Fruit fly (Drosophila melanogaster): Measurements from ENCODE around the gene boss.

boss gene

dm6 chr3R:25997068-25997714, 35.4 kb downstream of the boss start (continued):
- peak; percentile 57 for TF ChIP-seq CG6276 (GFP tag; optimal IDR thresholded peaks at IDR 0.05)
- TF ChIP-seq fd85E (GFP tag; optimal IDR thresholded peaks at IDR 0.05) = peak; percentile 63
- peak; percentile 71 for TF ChIP-seq lz (GFP tag; optimal IDR thresholded peaks at IDR 0.05)
- TF ChIP-seq CG10669 (GFP tag; optimal IDR thresholded peaks at IDR 0.05) = peak; percentile 93
- peak; percentile 86 for TF ChIP-seq Blimp-1 (GFP tag; optimal IDR thresholded peaks at IDR 0.05)
- peak; percentile 84 for TF ChIP-seq CG11902 (GFP tag; optimal IDR thresholded peaks at IDR 0.05)
- peak; percentile 94 for TF ChIP-seq CG3919 (GFP tag; optimal IDR thresholded peaks at IDR 0.05)
- peak; percentile 85 for TF ChIP-seq CG16779 (tag; optimal IDR thresholded peaks at IDR 0.05)
- TF ChIP-seq CG8632 (GFP tag; optimal IDR thresholded peaks at IDR 0.05) = peak; percentile 96
- TF ChIP-seq acj6 (GFP tag; optimal IDR thresholded peaks at IDR 0.05) = peak; percentile 95
- no peak for TF ChIP-seq Hr38 (GFP tag; optimal IDR thresholded peaks at IDR 0.05)
- TF ChIP-seq CG34406 (GFP tag; optimal IDR thresholded peaks at IDR 0.05) = peak; percentile 95
- peak; percentile 91 for TF ChIP-seq CG10631 (GFP tag; optimal IDR thresholded peaks at IDR 0.05)
- TF ChIP-seq CG1621 (tag; optimal IDR thresholded peaks at IDR 0.05) = peak; percentile 64
- TF ChIP-seq vri (GFP tag; optimal IDR thresholded peaks at IDR 0.05) = peak; percentile 67
- TF ChIP-seq CG9139 (GFP tag; optimal IDR thresholded peaks at IDR 0.05) = peak; percentile 94
- peak; percentile 77 for TF ChIP-seq Sox102F (GFP tag; optimal IDR thresholded peaks at IDR 0.05)
- peak; percentile 86 for TF ChIP-seq topi (GFP tag; optimal IDR thresholded peaks at IDR 0.05)
- no peak; the same call in 1 of the 2 replicates for TF ChIP-seq CG11294 (GFP tag; IDR thresholded peaks at IDR 0.05)
- peak; percentile 94 for TF ChIP-seq dsx (GFP tag; optimal IDR thresholded peaks at IDR 0.05; ENCODE audit: poor library complexity, severe bottlenecking)
- peak; percentile 75 for TF ChIP-seq cyc (GFP tag; optimal IDR thresholded peaks at IDR 0.05)
- TF ChIP-seq CG6792 (GFP tag; optimal IDR thresholded peaks at IDR 0.05) = peak; percentile 87
- TF ChIP-seq CG11762 (GFP tag; optimal IDR thresholded peaks at IDR 0.05; ENCODE audit: insufficient read depth) = peak; percentile 90
- TF ChIP-seq Ets21C (GFP tag; optimal IDR thresholded peaks at IDR 0.05) = peak; percentile 58
- peak; percentile 80 for TF ChIP-seq CG6163 (GFP tag; IDR thresholded peaks at IDR 0.05)
- no peak for TF ChIP-seq fkh (GFP tag; optimal IDR thresholded peaks at IDR 0.05)
- TF ChIP-seq CG8319 (GFP tag; optimal IDR thresholded peaks at IDR 0.05) = peak; percentile 68
- TF ChIP-seq Hr4 (GFP tag; optimal IDR thresholded peaks at IDR 0.05) = peak; percentile 70
- TF ChIP-seq CG4318 (GFP tag; optimal IDR thresholded peaks at IDR 0.05) = peak; percentile 75
- peak; percentile 97 for TF ChIP-seq Ets96B (tag; optimal IDR thresholded peaks at IDR 0.05)
- TF ChIP-seq CG3032 (tag; optimal IDR thresholded peaks at IDR 0.05) = peak; percentile 98
- peak; percentile 83 to 89 for TF ChIP-seq salr (GFP tag; optimal IDR thresholded peaks at IDR 0.05)
- TF ChIP-seq achi (GFP tag; optimal IDR thresholded peaks at IDR 0.05) = peak; percentile 95
- TF ChIP-seq Eip78C (GFP tag) = peak; percentile 98
- TF ChIP-seq spab (GFP tag; optimal IDR thresholded peaks at IDR 0.05) = peak; percentile 96
- TF ChIP-seq Sox15 (GFP tag; optimal IDR thresholded peaks at IDR 0.05) = peak; percentile 87

- TF ChIP-seq achi (GFP tag; optimal IDR thresholded peaks at IDR 0.05) (no peak), Eip93F (GFP tag; optimal IDR thresholded peaks at IDR 0.05) (no peak), ss (GFP tag; optimal IDR thresholded peaks at IDR 0.05) (no peak), Eip78C (GFP tag) (no peak), CG8119 (GFP tag; IDR thresholded peaks at IDR 0.05) (no peak), Sox102F (GFP tag; optimal IDR thresholded peaks at IDR 0.05) (no peak), Eip75B (GFP tag; optimal IDR thresholded peaks at IDR 0.05) (no peak), Hr38 (GFP tag; optimal IDR thresholded peaks at IDR 0.05) (no peak), acj6 (GFP tag; optimal IDR thresholded peaks at IDR 0.05) (no peak), Gug (GFP tag; IDR thresholded peaks at IDR 0.05) (no peak), fd59A (GFP tag; optimal IDR thresholded peaks at IDR 0.05) (no peak), CG3919 (GFP tag; optimal IDR thresholded peaks at IDR 0.05) (no peak), CG11902 (GFP tag; optimal IDR thresholded peaks at IDR 0.05) (no peak)
These were observed 37.3 kb downstream of the boss start for dm6 chr3R:25999130-25999529.
